Worm (Caenorhabditis elegans): Measurements from ENCODE around the gene deg-1.

Gene deg-1

ce11 chrX:7815230-7815629 is 62.4 kb downstream of the deg-1 start:
- no peak for TF ChIP-seq ztf-11 (tag; optimal IDR thresholded peaks at IDR 0.05)
- TF ChIP-seq lin-11 (tag; optimal IDR thresholded peaks at IDR 0.05) = no peak
- no peak for TF ChIP-seq nhr-11 (tag; optimal IDR thresholded peaks at IDR 0.05)
- TF ChIP-seq sma-9 (GFP tag; optimal IDR thresholded peaks at IDR 0.05) = no peak
- TF ChIP-seq sma-9 (tag; optimal IDR thresholded peaks at IDR 0.05) = no peak
- no peak for TF ChIP-seq nhr-21 (tag; optimal IDR thresholded peaks at IDR 0.05)
- TF ChIP-seq F13H6.1 (tag; optimal IDR thresholded peaks at IDR 0.05) = no peak

ce11 chrX:7816434-7816974 is 63.6 kb downstream of the deg-1 start, which contains the start of the genes sek-1 and R03G5.6:
Gene sek-1, plus strand, starts transcription at chrX:7816734.
Gene R03G5.6, minus strand, starts transcription at chrX:7816924.
- TF ChIP-seq alr-1 (tag; optimal IDR thresholded peaks at IDR 0.05) = no peak
- no peak for TF ChIP-seq ama-1 (optimal IDR thresholded peaks at IDR 0.05)
- TF ChIP-seq ztf-1 (GFP tag; conservative IDR thresholded peaks at IDR 0.05) = no peak
- no peak for TF ChIP-seq mdl-1 (tag; optimal IDR thresholded peaks at IDR 0.05)
- no peak for TF ChIP-seq ZK546.5 (tag; optimal IDR thresholded peaks at IDR 0.05)
- no peak for TF ChIP-seq lin-39 (tag; optimal IDR thresholded peaks at IDR 0.05)
- no peak for TF ChIP-seq nhr-10 (tag; optimal IDR thresholded peaks at IDR 0.05)
- TF ChIP-seq peb-1 (tag; optimal IDR thresholded peaks at IDR 0.05) = no peak
- no peak for TF ChIP-seq gmeb-1 (tag; optimal IDR thresholded peaks at IDR 0.05)
- no peak for TF ChIP-seq mbf-1 (tag; optimal IDR thresholded peaks at IDR 0.05)
- TF ChIP-seq unc-62 (GFP tag; optimal IDR thresholded peaks at IDR 0.05) = no peak
- no peak for TF ChIP-seq sma-3 (GFP tag; optimal IDR thresholded peaks at IDR 0.05)
- TF ChIP-seq zag-1 (tag; optimal IDR thresholded peaks at IDR 0.05) = no peak
- TF ChIP-seq nhr-6 (tag; optimal IDR thresholded peaks at IDR 0.05) = no peak
- no peak for TF ChIP-seq sma-9 (GFP tag; optimal IDR thresholded peaks at IDR 0.05)
- no peak for TF ChIP-seq sma-9 (tag; optimal IDR thresholded peaks at IDR 0.05)
- TF ChIP-seq C34F6.9 (tag; optimal IDR thresholded peaks at IDR 0.05) = no peak
- no peak for TF ChIP-seq blmp-1 (tag; optimal IDR thresholded peaks at IDR 0.05; ENCODE audit: insufficient read depth)
- no peak for TF ChIP-seq snpc-4 (tag; optimal IDR thresholded peaks at IDR 0.05)
- TF ChIP-seq aly-2 (tag; optimal IDR thresholded peaks at IDR 0.05) = no peak

DNA sequence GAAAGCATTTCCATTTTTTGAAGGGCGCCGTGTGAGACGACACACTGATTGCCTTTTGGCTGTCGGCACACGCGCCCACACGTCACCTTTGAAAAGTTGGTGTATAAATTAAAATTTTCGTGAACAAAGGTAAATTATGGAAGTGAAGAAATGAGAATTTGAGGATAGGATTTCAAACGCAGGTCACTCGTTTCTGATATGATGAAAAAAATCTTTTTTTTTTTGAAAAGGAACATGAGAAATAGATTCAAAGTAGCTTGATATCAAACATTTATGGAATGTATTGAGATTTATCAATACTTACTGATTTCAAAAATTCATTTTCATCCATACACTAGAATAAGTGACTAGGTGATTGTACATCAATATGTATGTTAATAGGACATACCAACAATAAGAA is 64.7 kb downstream of the deg-1 start:
- no peak for TF ChIP-seq R02D3.7 (tag; optimal IDR thresholded peaks at IDR 0.05)

DNA sequence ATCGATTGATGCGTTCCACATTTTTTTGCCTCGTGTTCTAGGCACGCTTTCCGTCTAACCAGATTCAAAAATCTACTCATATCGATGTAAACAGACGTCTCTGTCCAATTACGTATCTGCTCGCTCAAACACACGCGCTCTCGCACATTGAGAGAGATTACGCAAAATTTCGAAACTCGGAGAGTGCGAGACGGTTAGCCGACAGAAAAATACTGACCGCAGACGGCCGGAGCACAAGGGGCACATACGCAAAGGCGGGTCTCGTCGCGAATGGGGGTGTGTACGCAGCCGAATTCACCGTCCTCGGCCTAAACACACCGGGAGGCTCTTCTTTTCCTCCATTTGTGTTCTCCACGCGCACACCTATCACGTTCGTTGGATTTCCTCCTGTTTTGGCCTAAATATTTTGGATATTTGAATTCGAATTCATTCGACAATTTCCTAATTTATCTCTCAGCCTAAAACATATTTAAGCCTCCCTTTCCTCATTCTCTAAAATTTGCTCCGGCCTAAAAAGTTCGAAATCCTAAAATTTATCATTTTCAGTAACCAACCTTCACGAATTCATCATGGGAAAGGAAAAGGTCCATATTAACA is 70.3 kb downstream of the deg-1 start, which contains the start of gene eef-1A.2:
Gene eef-1A.2, plus strand, starts transcription at position 547 of the 597 bp plus-strand sequence.
- TF ChIP-seq gmeb-1 (tag; optimal IDR thresholded peaks at IDR 0.05) (peak; percentile 78), elt-1 (tag; optimal IDR thresholded peaks at IDR 0.05) (no peak), ZK546.5 (tag; optimal IDR thresholded peaks at IDR 0.05) (peak; percentile 44), elt-3 (tag; optimal IDR thresholded peaks at IDR 0.05) (no peak), aly-2 (tag; optimal IDR thresholded peaks at IDR 0.05) (no peak), nhr-21 (tag; optimal IDR thresholded peaks at IDR 0.05) (peak; percentile 96), peb-1 (tag; optimal IDR thresholded peaks at IDR 0.05) (no peak), nhr-129 (tag; optimal IDR thresholded peaks at IDR 0.05) (peak; percentile 100), nhr-237 (tag; optimal IDR thresholded peaks at IDR 0.05) (no peak), R02D3.7 (tag; optimal IDR thresholded peaks at IDR 0.05) (no peak), fos-1 (tag; optimal IDR thresholded peaks at IDR 0.05) (peak; percentile 81), ceh-82 (tag; optimal IDR thresholded peaks at IDR 0.05) (peak; percentile 88), zag-1 (tag; optimal IDR thresholded peaks at IDR 0.05) (peak; percentile 96), unc-55 (GFP tag; optimal IDR thresholded peaks at IDR 0.05) (peak; percentile 93), nhr-12 (tag; optimal IDR thresholded peaks at IDR 0.05) (no peak), nhr-23 (tag; optimal IDR thresholded peaks at IDR 0.05) (no peak), nhr-11 (tag; optimal IDR thresholded peaks at IDR 0.05) (no peak), blmp-1 (tag; optimal IDR thresholded peaks at IDR 0.05; ENCODE audit: insufficient read depth) (peak; percentile 76), ama-1 (optimal IDR thresholded peaks at IDR 0.05) (peak; percentile 85), lin-11 (tag; optimal IDR thresholded peaks at IDR 0.05) (peak; percentile 99), C34F6.9 (tag; optimal IDR thresholded peaks at IDR 0.05) (peak; percentile 100), mab-5 (tag; optimal IDR thresholded peaks at IDR 0.05) (peak; percentile 60), mdl-1 (tag; optimal IDR thresholded peaks at IDR 0.05) (peak; percentile 87 to 98), nhr-10 (tag; optimal IDR thresholded peaks at IDR 0.05) (peak; percentile 66), alr-1 (tag; optimal IDR thresholded peaks at IDR 0.05) (peak; percentile 89), skn-1 (tag; optimal IDR thresholded peaks at IDR 0.05) (no peak), egl-27 (tag; optimal IDR thresholded peaks at IDR 0.05) (peak; percentile 96), mbf-1 (tag; optimal IDR thresholded peaks at IDR 0.05) (no peak), nhr-77 (tag; optimal IDR thresholded peaks at IDR 0.05) (peak; percentile 34), unc-39 (tag; optimal IDR thresholded peaks at IDR 0.05) (no peak), sem-4 (tag; optimal IDR thresholded peaks at IDR 0.05) (peak; percentile 90), nhr-6 (tag; optimal IDR thresholded peaks at IDR 0.05) (peak; percentile 87), crh-2 (tag; optimal IDR thresholded peaks at IDR 0.05) (peak; percentile 97), lsy-2 (tag; optimal IDR thresholded peaks at IDR 0.05) (peak; percentile 83 to 92), snpc-4 (tag; optimal IDR thresholded peaks at IDR 0.05) (peak; percentile 67), ztf-1 (GFP tag; conservative IDR thresholded peaks at IDR 0.05) (no peak), Y55F3AM.14 (GFP tag; optimal IDR thresholded peaks at IDR 0.05) (peak; percentile 90), dmd-4 (tag; optimal IDR thresholded peaks at IDR 0.05) (no peak)

All from whole organism, L2 larva.